Fruit fly (Drosophila melanogaster) whole organism, embryonic: ENCODE results near the gene CG31360.

Experiments used
- CG1024 ChIP-seq: fragments of 200-800 bp; sonication (Bioruptor generic); IDR thresholded peaks from 2 replicates; pipeline ENCODE4 v1.3.6; 2022; ENCODE audit warnings: missing biosample characterization, missing genetic modification characterization
- CG11560 ChIP-seq: fragments of 200-800 bp; sonication (Bioruptor generic); IDR thresholded peaks from 3 replicates; pipeline ENCODE4 v1.3.6; 2022; ENCODE audit warnings: missing biosample characterization, missing genetic modification characterization
- CG12236 ChIP-seq: fragments of 200-800 bp; sonication (Bioruptor generic); optimal IDR thresholded peaks from 2 replicates; lab custom pipeline; 2016; ENCODE audit warnings: missing biosample characterization, missing genetic modification characterization
- CG1529 ChIP-seq: fragments of 200-800 bp; sonication (Bioruptor generic); optimal IDR thresholded peaks from 3 replicates; lab custom pipeline; 2018; ENCODE audit warnings: missing biosample characterization, missing genetic modification characterization
- CG17328 ChIP-seq: fragments of 200-800 bp; sonication (Bioruptor generic); IDR thresholded peaks from 2 replicates; pipeline ENCODE4 v1.3.6; 2022; ENCODE audit warnings: missing biosample characterization, missing genetic modification characterization
- CG1792 ChIP-seq: fragments of 200-800 bp; sonication (Bioruptor generic); optimal IDR thresholded peaks from 2 replicates; lab custom pipeline; 2016; ENCODE audit warnings: missing biosample characterization, missing genetic modification characterization
- CG18262 ChIP-seq: fragments of 200-800 bp; optimal IDR thresholded peaks from 3 replicates; lab custom pipeline; 2019; ENCODE audit warnings: missing biosample characterization, mild to moderate bottlenecking, missing genetic modification characterization, moderate library complexity
- CG2129 ChIP-seq: fragments of 200-800 bp; sonication (Bioruptor generic); IDR thresholded peaks from 2 replicates; pipeline ENCODE4 v1.3.6; 2022; ENCODE audit warnings: missing biosample characterization, missing genetic modification characterization; ENCODE audit not compliant: partially characterized antibody
- CG2875 ChIP-seq: fragments of 200-800 bp; sonication (Bioruptor generic); optimal IDR thresholded peaks from 2 replicates; lab custom pipeline; 2017; ENCODE audit warnings: missing biosample characterization, mild to moderate bottlenecking, missing genetic modification characterization, missing genetic modification reagents
- CG2889 ChIP-seq: fragments of 200-800 bp; sonication (Bioruptor generic); IDR thresholded peaks from 3 replicates; pipeline ENCODE4 v1.3.6; 2022; ENCODE audit warnings: missing biosample characterization, missing genetic modification characterization
- CG3163 ChIP-seq: fragments of 200-800 bp; sonication (Bioruptor generic); optimal IDR thresholded peaks from 3 replicates; lab custom pipeline; 2016; ENCODE audit warnings: missing biosample characterization, missing genetic modification characterization
- CG32532 ChIP-seq: fragments of 200-800 bp; sonication (Bioruptor generic); IDR thresholded peaks from 2 replicates; pipeline ENCODE4 v1.3.6; 2022; ENCODE audit warnings: missing biosample characterization, missing genetic modification characterization
- CG3838 ChIP-seq: fragments of 200-800 bp; sonication (Bioruptor generic); optimal IDR thresholded peaks from 3 replicates; lab custom pipeline; 2016; ENCODE audit warnings: missing biosample characterization, missing genetic modification characterization
- CG5180 ChIP-seq: fragments of 200-800 bp; sonication (Bioruptor generic); optimal IDR thresholded peaks from 3 replicates; lab custom pipeline; 2017; ENCODE audit warnings: missing biosample characterization, missing genetic modification characterization, mild to moderate bottlenecking, moderate library complexity, missing genetic modification reagents
- CG5953 ChIP-seq: fragments of 200-800 bp; sonication (Bioruptor generic); IDR thresholded peaks from 2 replicates; pipeline ENCODE4 v1.3.6; 2022; ENCODE audit warnings: missing biosample characterization, missing genetic modification characterization
- CG6175 ChIP-seq: fragments of 200-800 bp; sonication (Bioruptor generic); IDR thresholded peaks from 3 replicates; pipeline ENCODE4 v1.3.6; 2022; ENCODE audit warnings: missing biosample characterization, missing genetic modification characterization
- CG7372 ChIP-seq: fragments of 200-800 bp; sonication (Bioruptor generic); IDR thresholded peaks from 2 replicates; pipeline ENCODE4 v1.3.6; 2022; ENCODE audit warnings: missing biosample characterization, missing genetic modification characterization
- CG9727 ChIP-seq: fragments of 200-800 bp; sonication (Bioruptor generic); optimal IDR thresholded peaks from 3 replicates; lab custom pipeline; 2017; ENCODE audit warnings: missing biosample characterization, mild to moderate bottlenecking, missing genetic modification characterization
- CHES-1-like ChIP-seq: fragments of 200-800 bp; sonication (Bioruptor generic); optimal IDR thresholded peaks from 2 replicates; lab custom pipeline; 2016; ENCODE audit warnings: missing biosample characterization, missing genetic modification characterization
- Dbx ChIP-seq: fragments of 200-800 bp; sonication (Bioruptor generic); IDR thresholded peaks from 3 replicates; pipeline ENCODE4 v1.3.6; 2022; ENCODE audit warnings: missing biosample characterization, missing genetic modification characterization
- Gug ChIP-seq: fragments of 200-800 bp; sonication (Bioruptor generic); IDR thresholded peaks from 4 replicates; pipeline ENCODE4 v1.3.6; 2022; ENCODE audit warnings: missing biosample characterization, missing genetic modification characterization
- HLH4C ChIP-seq: fragments of 200-800 bp; sonication (Bioruptor generic); IDR thresholded peaks from 3 replicates; pipeline ENCODE4 v1.3.6; 2022; ENCODE audit warnings: missing biosample characterization, missing genetic modification characterization; ENCODE audit not compliant: partially characterized antibody
- Hmx ChIP-seq: fragments of 200-800 bp; sonication (Bioruptor generic); optimal IDR thresholded peaks from 2 replicates; lab custom pipeline; 2016; ENCODE audit warnings: missing biosample characterization, missing genetic modification characterization
- Optix ChIP-seq: fragments of 200-800 bp; sonication (Bioruptor generic); IDR thresholded peaks from 3 replicates; pipeline ENCODE4 v1.3.6; 2022; ENCODE audit warnings: missing biosample characterization, missing genetic modification characterization
- Sox102F ChIP-seq: fragments of 200-800 bp; sonication (Bioruptor generic); optimal IDR thresholded peaks from 2 replicates; lab custom pipeline; 2018; ENCODE audit warnings: missing biosample characterization, mild to moderate bottlenecking, missing genetic modification characterization, moderate library complexity
- Vsx1 ChIP-seq: fragments of 200-800 bp; sonication (Bioruptor generic); optimal IDR thresholded peaks from 2 replicates; lab custom pipeline; 2017; ENCODE audit warnings: missing biosample characterization, mild to moderate bottlenecking, missing genetic modification characterization, missing genetic modification reagents
- al ChIP-seq: fragments of 200-800 bp; sonication (Bioruptor generic); IDR thresholded peaks from 2 replicates; pipeline ENCODE4 v1.3.6; 2022; ENCODE audit warnings: missing biosample characterization, missing genetic modification characterization
- ato ChIP-seq: fragments of 200-800 bp; sonication (Bioruptor generic); IDR thresholded peaks from 2 replicates; pipeline ENCODE4 v1.3.6; 2022; ENCODE audit warnings: missing biosample characterization, missing genetic modification characterization; ENCODE audit not compliant: partially characterized antibody
- cwo ChIP-seq: fragments of 200-800 bp; sonication (Bioruptor generic); optimal IDR thresholded peaks from 3 replicates; lab custom pipeline; 2017; ENCODE audit warnings: missing biosample characterization, missing genetic modification characterization, mild to moderate bottlenecking, moderate library complexity, missing genetic modification reagents
- dati ChIP-seq: fragments of 200-800 bp; sonication (Bioruptor generic); IDR thresholded peaks from 2 replicates; pipeline ENCODE4 v1.3.6; 2022; ENCODE audit warnings: missing biosample characterization, missing genetic modification characterization
- fd64A ChIP-seq: fragments of 200-800 bp; sonication (Bioruptor generic); optimal IDR thresholded peaks from 3 replicates; lab custom pipeline; 2018; ENCODE audit warnings: missing biosample characterization, mild to moderate bottlenecking, missing genetic modification characterization
- gcm ChIP-seq: fragments of 200-800 bp; sonication (Bioruptor generic); optimal IDR thresholded peaks from 2 replicates; lab custom pipeline; 2019; ENCODE audit warnings: missing biosample characterization, mild to moderate bottlenecking, missing genetic modification characterization, moderate library complexity
- gt ChIP-seq: fragments of 200-800 bp; sonication (Bioruptor generic); IDR thresholded peaks from 2 replicates; pipeline ENCODE4 v1.3.6; 2022; ENCODE audit warnings: missing biosample characterization, missing genetic modification characterization
- ham ChIP-seq: fragments of 200-800 bp; sonication (Bioruptor generic); IDR thresholded peaks from 2 replicates; pipeline ENCODE4 v1.3.6; 2022; ENCODE audit warnings: missing biosample characterization, missing genetic modification characterization
- insv ChIP-seq, 2 experiments: fragments of 200-800 bp; sonication (Bioruptor generic); optimal IDR thresholded peaks; 3 replicates each; lab custom pipeline; 2016 to 2018; ENCODE audit warnings: missing biosample characterization in 2 of 2, missing genetic modification characterization in 2 of 2
- ken ChIP-seq: fragments of 200-800 bp; sonication (Bioruptor generic); IDR thresholded peaks from 3 replicates; pipeline ENCODE4 v1.3.6; 2022; ENCODE audit warnings: missing biosample characterization, missing genetic modification characterization
- knrl ChIP-seq: fragments of 200-800 bp; sonication (Bioruptor generic); IDR thresholded peaks from 3 replicates; pipeline ENCODE4 v1.3.6; 2022; ENCODE audit warnings: missing biosample characterization, missing genetic modification characterization; ENCODE audit not compliant: partially characterized antibody
- lilli ChIP-seq: fragments of 200-800 bp; sonication (Bioruptor generic); optimal IDR thresholded peaks from 3 replicates; lab custom pipeline; 2016; ENCODE audit warnings: missing biosample characterization, missing genetic modification characterization
- maf-S ChIP-seq: fragments of 200-800 bp; sonication (Bioruptor generic); optimal IDR thresholded peaks from 2 replicates; lab custom pipeline; 2016; ENCODE audit warnings: missing biosample characterization, missing genetic modification characterization
- nmo ChIP-seq: fragments of 200-800 bp; sonication (Bioruptor generic); optimal IDR thresholded peaks from 2 replicates; lab custom pipeline; 2018; ENCODE audit warnings: missing biosample characterization, mild to moderate bottlenecking, missing genetic modification characterization, moderate library complexity
- pnt ChIP-seq: fragments of 200-800 bp; sonication (Bioruptor generic); optimal IDR thresholded peaks from 3 replicates; lab custom pipeline; 2016; ENCODE audit warnings: missing biosample characterization, missing genetic modification characterization
- schlank ChIP-seq: fragments of 200-800 bp; sonication (Bioruptor generic); optimal IDR thresholded peaks from 2 replicates; lab custom pipeline; 2018; ENCODE audit warnings: missing biosample characterization, mild to moderate bottlenecking, missing genetic modification characterization
- scrt ChIP-seq: fragments of 200-800 bp; sonication (Bioruptor generic); optimal IDR thresholded peaks from 2 replicates; lab custom pipeline; 2018; ENCODE audit warnings: missing biosample characterization, mild to moderate bottlenecking, missing genetic modification characterization, moderate library complexity
- slp2 ChIP-seq: fragments of 200-800 bp; sonication (Bioruptor generic); optimal IDR thresholded peaks from 2 replicates; lab custom pipeline; 2016; ENCODE audit warnings: missing biosample characterization, missing genetic modification characterization
- ssp ChIP-seq: fragments of 200-800 bp; sonication (Bioruptor generic); IDR thresholded peaks from 2 replicates; pipeline ENCODE4 v1.3.6; 2022; ENCODE audit warnings: missing biosample characterization, missing genetic modification characterization
- tx ChIP-seq: fragments of 200-800 bp; sonication (Bioruptor generic); optimal IDR thresholded peaks from 2 replicates; lab custom pipeline; 2016; ENCODE audit warnings: missing biosample characterization, missing genetic modification characterization
- yki ChIP-seq: fragments of >200 bp; optimal IDR thresholded peaks from 3 replicates; lab custom pipeline; 2018
- z ChIP-seq: fragments of 200-800 bp; sonication (Bioruptor generic); IDR thresholded peaks from 3 replicates; pipeline ENCODE4 v1.3.6; 2022; ENCODE audit warnings: missing biosample characterization, missing genetic modification characterization
- zen ChIP-seq: fragments of 200-800 bp; sonication (Bioruptor generic); optimal IDR thresholded peaks from 3 replicates; lab custom pipeline; 2018; ENCODE audit warnings: missing biosample characterization, mild to moderate bottlenecking, missing genetic modification characterization, moderate library complexity
- zfh2 ChIP-seq: fragments of 200-800 bp; sonication (Bioruptor generic); optimal IDR thresholded peaks from 2 replicates; lab custom pipeline; 2016; ENCODE audit warnings: missing biosample characterization, missing genetic modification characterization

CG31360 gene

dm6 chr3R:17703691-17704537 is 19.0 kb downstream of the CG31360 start (continued):
- peak; percentile 98 for TF ChIP-seq al (GFP tag; lab: Robert Waterston, UW)
- peak; percentile 98 for TF ChIP-seq zfh2 (GFP tag; lab: Kevin White, UChicago)
- no peak for TF ChIP-seq CG2129 (GFP tag; lab: Robert Waterston, UW)
- peak; percentile 99 for TF ChIP-seq CG2889
- TF ChIP-seq Gug (GFP tag; lab: Robert Waterston, UW): peak; percentile 99
- TF ChIP-seq insv (GFP tag; optimal IDR thresholded peaks at IDR 0.05; lab: Kevin White, UChicago): peak; percentile 68 to 72
- TF ChIP-seq CG3163 (GFP tag; lab: Kevin White, UChicago): peak; percentile 93
- peak; percentile 99 for TF ChIP-seq CG2875 (GFP tag; lab: Kevin White, UChicago)
- TF ChIP-seq fd64A (GFP tag; lab: Kevin White, UChicago): peak; percentile 97
- peak; percentile 96 for TF ChIP-seq CG3838
- TF ChIP-seq tx (GFP tag; lab: Kevin White, UChicago): peak; percentile 99
- peak; percentile 98 for TF ChIP-seq CG1792 (GFP tag; lab: Kevin White, UChicago)
- peak; percentile 95 for TF ChIP-seq zen (tag; lab: Kevin White, UChicago)
- peak; percentile 99 for TF ChIP-seq Sox102F (GFP tag; lab: Kevin White, UChicago)
- TF ChIP-seq slp2 (GFP tag; lab: Kevin White, UChicago): peak; percentile 99
- TF ChIP-seq Hmx (GFP tag; lab: Kevin White, UChicago): peak; percentile 94
- peak; percentile 76; the same call in 2 of the 3 replicates for TF ChIP-seq z (GFP tag; lab: Robert Waterston, UW)
- no peak for TF ChIP-seq HLH4C
- peak; percentile 95 for TF ChIP-seq gt (GFP tag; lab: Robert Waterston, UW)
- peak; percentile 98 for TF ChIP-seq CG7372 (GFP tag; lab: Robert Waterston, UW)
- TF ChIP-seq ato (GFP tag; lab: Robert Waterston, UW): no peak
- TF ChIP-seq ken (GFP tag; lab: Robert Waterston, UW): peak; percentile 99
- TF ChIP-seq Optix (GFP tag; lab: Robert Waterston, UW): peak; percentile 99
- peak; percentile 99 for TF ChIP-seq CG9727 (GFP tag; lab: Kevin White, UChicago)
- TF ChIP-seq CG5180 (GFP tag; lab: Kevin White, UChicago): peak; percentile 97
- TF ChIP-seq dati (GFP tag; lab: Robert Waterston, UW): peak; percentile 99
- peak; percentile 99 for TF ChIP-seq CG1529
- TF ChIP-seq lilli (GFP tag; lab: Kevin White, UChicago): peak; percentile 99
- TF ChIP-seq Vsx1 (GFP tag; lab: Kevin White, UChicago): peak; percentile 98
- peak; percentile 99 for TF ChIP-seq CHES-1-like (GFP tag; lab: Kevin White, UChicago)
- peak; percentile 99 for TF ChIP-seq Dbx
- peak; percentile 96 for TF ChIP-seq ham
- peak; percentile 98 for TF ChIP-seq CG5953
- peak; percentile 99 for TF ChIP-seq maf-S
- peak; percentile 99 for TF ChIP-seq gcm (GFP tag; lab: Kevin White, UChicago)
- TF ChIP-seq ssp (GFP tag; lab: Robert Waterston, UW): peak; percentile 94
- peak; percentile 99 for TF ChIP-seq CG12236
- peak; percentile 99 for TF ChIP-seq CG18262 (tag; lab: Kevin White, UChicago)
- peak; percentile 96 for TF ChIP-seq scrt (GFP tag; lab: Kevin White, UChicago)
- peak; percentile 99 for TF ChIP-seq nmo (GFP tag; lab: Kevin White, UChicago)
- no peak for TF ChIP-seq yki (lab: Kevin White, UChicago)
- peak; percentile 99 for TF ChIP-seq CG32532
- TF ChIP-seq CG11560 (tag; lab: Robert Waterston, UW): peak; percentile 93
- peak; percentile 97 for TF ChIP-seq schlank (tag; lab: Kevin White, UChicago)
- peak; percentile 99 for TF ChIP-seq CG17328 (GFP tag; lab: Robert Waterston, UW)
- peak; percentile 97 for TF ChIP-seq CG6175 (GFP tag; lab: Robert Waterston, UW)
- TF ChIP-seq CG1024: peak; percentile 97
- TF ChIP-seq knrl (GFP tag; lab: Robert Waterston, UW): no peak
- peak; percentile 97 for TF ChIP-seq cwo
- peak; percentile 99 for TF ChIP-seq pnt (GFP tag; lab: Kevin White, UChicago)
